Fruit fly (Drosophila melanogaster) Kc167 (cell line): Measurements from ENCODE around the gene Dad.

ENCODE experiments used
- Myc ChIP-seq: fragments of >200 bp; optimal IDR thresholded peaks from 2 replicates; lab custom pipeline; 2017; ENCODE audit warnings: missing external identifiers
- Sin3A ChIP-seq: fragments of >200 bp; optimal IDR thresholded peaks from 2 replicates; lab custom pipeline; 2018; ENCODE audit warnings: missing external identifiers
- h ChIP-seq: fragments of >200 bp; optimal IDR thresholded peaks from 3 replicates; lab custom pipeline; 2018; ENCODE audit warnings: missing external identifiers
- insv ChIP-seq: fragments of >200 bp; optimal IDR thresholded peaks from 3 replicates; lab custom pipeline; 2018; ENCODE audit warnings: missing external identifiers
- psq ChIP-seq: fragments of >200 bp; optimal IDR thresholded peaks from 2 replicates; lab custom pipeline; 2017; ENCODE audit warnings: missing external identifiers
- ttk ChIP-seq: sonication (Bioruptor generic); optimal IDR thresholded peaks from 2 replicates; lab custom pipeline; 2017; ENCODE audit warnings: missing external identifiers

Dad gene

DNA sequence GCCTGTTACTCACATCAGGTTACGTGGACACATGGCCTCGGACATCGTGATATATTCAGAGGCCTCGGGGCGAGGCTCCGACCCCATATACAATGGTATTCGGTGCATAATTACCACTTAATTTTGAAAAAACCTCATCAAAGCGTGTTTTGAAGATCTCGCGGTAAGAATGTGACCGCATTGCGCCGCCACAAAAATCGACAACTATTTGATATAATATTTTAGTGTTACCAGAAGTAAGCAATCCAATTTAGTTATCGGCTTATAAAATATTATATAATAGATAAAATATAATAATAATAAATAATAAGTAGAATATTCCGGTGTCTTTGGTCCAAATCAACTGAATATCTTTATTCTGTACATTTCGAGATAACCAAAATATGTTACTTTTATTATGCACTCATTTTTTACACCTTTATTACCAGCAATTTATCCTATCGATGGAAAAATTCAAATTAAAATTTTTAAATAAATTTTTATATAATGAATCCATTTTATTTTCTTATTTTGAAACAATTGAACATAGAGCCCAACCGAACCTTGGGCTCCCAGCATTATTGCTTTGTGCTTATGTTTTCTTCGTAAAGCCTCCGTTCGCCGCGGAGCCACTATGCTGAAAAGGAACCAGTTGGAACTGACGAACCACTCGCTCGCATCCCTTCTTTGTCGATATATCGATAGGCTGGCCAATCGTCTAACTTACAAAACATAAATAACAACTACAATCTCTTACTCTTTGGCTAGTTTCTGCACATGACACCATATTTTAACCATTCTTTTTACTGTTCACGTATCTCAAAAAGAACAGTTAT, 13.6 kb upstream of the Dad start, which contains the start of the genes CG18213 and Trm7-32:
Gene CG18213 (minus strand): TSS at position 211 of the 815 bp plus-strand sequence.
Gene Trm7-32 (plus strand): TSS at position 690 of the 815 bp plus-strand sequence.
- TF ChIP-seq h (lab: Kevin White, UChicago) (no peak), ttk (lab: Kevin White, UChicago) (no peak), Myc (lab: Kevin White, UChicago) (no peak)

DNA sequence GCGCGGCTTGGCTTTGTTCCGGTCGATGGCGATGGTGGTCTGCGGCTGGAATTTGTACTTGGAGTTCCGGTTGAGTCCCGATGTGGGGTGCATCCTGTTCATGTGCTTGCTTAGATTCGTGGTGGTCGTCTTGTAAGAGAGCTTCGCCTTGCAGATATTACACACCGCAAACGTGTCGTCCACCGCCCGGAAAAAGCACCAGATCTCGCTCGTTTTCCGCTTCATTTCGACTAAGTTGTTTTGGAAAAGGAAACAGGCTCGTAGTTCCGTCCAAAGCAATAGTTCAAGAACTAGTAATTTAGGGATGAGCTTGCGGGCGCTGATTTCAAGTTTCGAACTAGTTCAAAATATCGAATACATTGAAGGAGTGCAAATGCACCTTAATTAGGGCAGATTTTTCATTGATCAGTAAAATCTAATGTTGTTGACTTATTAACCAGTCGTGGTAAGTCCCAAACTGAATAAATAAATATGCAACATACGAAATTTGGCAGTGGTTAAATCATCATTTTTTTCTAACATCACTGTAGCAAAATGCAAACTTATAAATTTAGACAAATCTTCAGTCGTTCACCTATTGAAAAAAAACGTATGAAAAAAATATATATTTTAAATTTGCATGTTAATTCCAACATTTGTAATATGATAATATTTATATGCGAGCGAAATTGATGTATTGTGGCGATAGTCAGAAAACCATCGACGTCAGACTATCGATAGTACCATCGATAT, 10.8 kb upstream of the Dad start, which contains the start of the genes bdwf and Patr-1:
Gene bdwf (minus strand): TSS at position 299 of the 732 bp plus-strand sequence.
Gene Patr-1 (plus strand): TSS at position 727 of the 732 bp plus-strand sequence.
- TF ChIP-seq h (lab: Kevin White, UChicago) (no peak), Myc (lab: Kevin White, UChicago) (no peak), insv (lab: Kevin White, UChicago) (no peak), psq (no peak), Sin3A (lab: Kevin White, UChicago) (no peak)

DNA sequence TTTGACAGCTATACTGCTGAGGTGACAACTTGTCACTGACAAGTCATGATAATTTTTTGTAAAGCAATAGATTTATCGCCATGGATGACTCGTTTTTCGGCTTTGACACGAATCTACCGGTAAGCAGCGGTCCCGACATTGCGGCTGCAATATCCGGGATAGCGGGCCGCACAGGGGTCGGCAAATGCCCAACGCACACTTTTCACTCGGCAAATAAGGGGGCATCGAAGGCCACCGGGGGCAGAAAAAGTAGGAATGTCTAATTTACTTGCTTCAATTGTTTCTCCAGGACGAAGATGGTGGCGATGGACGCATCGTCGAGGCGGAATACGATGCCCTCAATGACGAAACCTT, 10.3 kb upstream of the Dad start:
- no peak for TF ChIP-seq ttk (lab: Kevin White, UChicago)
- no peak for TF ChIP-seq Sin3A (lab: Kevin White, UChicago)
- no peak for TF ChIP-seq h (lab: Kevin White, UChicago)
- no peak for TF ChIP-seq psq
- TF ChIP-seq insv (lab: Kevin White, UChicago) = no peak
- TF ChIP-seq Myc (lab: Kevin White, UChicago) = no peak

DNA sequence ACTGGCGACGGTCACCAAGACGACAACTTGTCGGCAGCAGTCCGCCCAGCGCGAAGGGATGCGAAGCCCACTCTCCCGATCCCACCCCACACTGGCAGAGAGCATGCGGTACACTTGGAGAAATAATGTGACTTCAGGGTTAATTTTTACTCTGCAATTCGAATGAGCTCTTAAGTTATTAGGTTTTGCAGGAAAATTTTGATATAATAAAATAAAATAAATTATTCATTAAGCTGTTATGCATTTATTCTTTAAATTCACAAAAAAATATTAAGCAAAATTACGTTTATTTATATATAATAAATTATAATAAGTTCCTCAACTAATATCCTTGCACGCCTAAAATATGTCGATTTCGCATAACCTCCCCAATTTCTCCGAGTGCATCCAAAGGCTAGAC, 4.9 kb upstream of the Dad start:
- TF ChIP-seq Sin3A (lab: Kevin White, UChicago) = no peak
- TF ChIP-seq Myc (lab: Kevin White, UChicago) = no peak

DNA sequence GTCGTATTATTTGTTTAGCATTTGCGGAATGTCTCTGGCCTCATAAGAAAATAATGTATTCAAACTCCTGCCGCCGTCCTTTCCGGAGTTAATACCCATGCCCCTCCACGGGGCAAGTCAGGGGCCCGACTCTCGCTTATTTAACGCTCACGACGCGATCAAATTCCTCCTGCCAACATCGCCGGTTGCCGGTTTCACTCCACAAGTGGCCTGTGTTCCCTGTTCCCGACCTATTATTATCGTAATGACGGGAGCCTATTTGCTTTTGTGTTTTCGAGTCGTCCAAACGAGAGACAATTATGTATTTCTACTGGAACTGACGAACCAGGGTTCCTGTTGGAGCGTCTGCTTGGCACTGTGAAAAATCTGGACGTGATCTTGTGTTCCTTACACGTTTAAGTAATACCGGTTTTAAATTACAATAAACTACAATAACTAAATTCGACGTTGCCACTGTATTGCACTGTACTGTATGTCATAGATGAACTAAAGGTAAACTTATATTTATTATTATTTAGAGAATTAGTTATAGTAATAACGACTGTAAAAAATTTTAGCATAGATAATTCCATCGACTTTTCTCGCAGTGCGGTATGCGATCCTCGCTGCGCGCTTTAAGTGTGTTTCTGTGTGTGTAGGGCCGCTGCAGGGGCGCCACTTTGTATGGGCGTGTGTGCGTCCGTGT, 1.2 kb upstream of the Dad start:
- TF ChIP-seq Sin3A (lab: Kevin White, UChicago) (no peak), ttk (lab: Kevin White, UChicago) (no peak), psq (no peak), Myc (lab: Kevin White, UChicago) (no peak), h (lab: Kevin White, UChicago) (no peak), insv (lab: Kevin White, UChicago) (no peak)

DNA sequence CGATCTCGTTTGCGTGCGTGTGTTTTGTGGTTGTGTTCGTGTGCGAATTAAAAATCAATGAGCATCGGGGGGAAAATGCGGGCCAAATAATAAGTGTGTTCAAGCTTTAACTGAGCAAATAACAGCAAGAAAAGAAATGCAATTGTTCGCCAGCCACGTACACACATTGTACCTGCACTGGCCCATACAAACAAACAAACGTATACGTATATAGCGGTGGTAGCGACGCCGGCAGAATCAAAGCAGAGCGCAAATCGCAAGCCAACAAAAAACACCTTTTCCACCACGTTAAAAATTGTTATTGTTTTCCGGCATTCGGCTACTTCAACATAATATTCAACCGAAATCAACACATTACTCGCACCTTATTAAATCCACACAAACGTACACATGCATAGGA, 721 bp downstream of the Dad start:
- TF ChIP-seq Sin3A (lab: Kevin White, UChicago) = no peak
- TF ChIP-seq insv (lab: Kevin White, UChicago) = no peak
- no peak for TF ChIP-seq h (lab: Kevin White, UChicago)
- no peak for TF ChIP-seq Myc (lab: Kevin White, UChicago)
- no peak for TF ChIP-seq psq
- TF ChIP-seq ttk (lab: Kevin White, UChicago) = no peak

DNA sequence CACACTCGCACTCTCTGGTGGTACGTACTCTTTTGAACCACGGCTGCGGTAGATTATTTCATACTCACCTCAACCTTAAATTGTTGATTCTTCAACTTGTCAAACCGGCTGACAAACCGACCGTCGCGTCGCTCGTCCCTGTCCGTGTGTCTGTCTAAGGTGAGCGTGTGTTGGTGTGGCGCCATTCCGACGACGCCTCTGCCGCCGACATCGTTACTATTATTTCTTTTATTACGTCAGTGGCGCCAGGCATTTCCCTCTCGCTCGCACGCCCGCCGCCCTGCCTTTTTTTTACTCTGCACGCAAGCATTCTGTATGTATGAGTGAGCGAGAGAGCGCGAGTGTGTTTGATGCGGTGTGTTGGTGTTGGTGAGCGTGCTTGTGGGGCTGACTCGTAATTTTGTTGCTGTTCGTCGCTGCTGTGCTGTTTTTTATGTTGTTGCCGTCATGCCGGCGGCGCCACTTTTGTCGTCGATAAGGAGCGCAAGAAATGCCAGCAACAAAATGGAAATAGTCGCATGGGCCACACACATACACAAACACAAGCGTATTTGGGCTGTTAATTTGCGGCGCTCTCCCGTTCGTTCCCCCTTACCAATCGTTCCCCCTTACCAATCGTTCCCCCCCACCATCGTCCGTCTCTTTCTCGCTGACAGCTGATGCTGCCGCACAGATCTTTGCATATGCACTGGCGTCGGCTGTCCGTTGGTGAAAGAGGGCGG, 2.5 kb downstream of the Dad start:
- TF ChIP-seq ttk (lab: Kevin White, UChicago) (no peak), insv (lab: Kevin White, UChicago) (no peak), Sin3A (lab: Kevin White, UChicago) (no peak), h (lab: Kevin White, UChicago) (no peak), Myc (lab: Kevin White, UChicago) (no peak), psq (no peak)

DNA sequence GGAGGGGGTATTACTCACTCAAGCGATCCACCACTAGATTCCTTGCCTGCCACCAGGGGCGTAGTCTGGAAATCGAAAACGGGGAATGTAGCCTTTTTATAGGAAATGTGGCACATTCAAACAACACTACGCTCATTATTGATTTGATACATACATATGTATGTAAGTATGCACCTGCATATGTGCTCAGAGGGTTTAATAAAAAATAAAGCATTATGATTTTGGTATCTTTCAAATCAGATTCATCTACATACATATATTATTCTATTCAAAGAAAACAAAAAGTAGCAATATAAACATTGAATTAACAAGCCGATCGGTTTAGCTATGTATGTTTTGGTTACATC, 3.1 kb downstream of the Dad start:
- TF ChIP-seq ttk (lab: Kevin White, UChicago) (no peak), Myc (lab: Kevin White, UChicago) (no peak)

DNA sequence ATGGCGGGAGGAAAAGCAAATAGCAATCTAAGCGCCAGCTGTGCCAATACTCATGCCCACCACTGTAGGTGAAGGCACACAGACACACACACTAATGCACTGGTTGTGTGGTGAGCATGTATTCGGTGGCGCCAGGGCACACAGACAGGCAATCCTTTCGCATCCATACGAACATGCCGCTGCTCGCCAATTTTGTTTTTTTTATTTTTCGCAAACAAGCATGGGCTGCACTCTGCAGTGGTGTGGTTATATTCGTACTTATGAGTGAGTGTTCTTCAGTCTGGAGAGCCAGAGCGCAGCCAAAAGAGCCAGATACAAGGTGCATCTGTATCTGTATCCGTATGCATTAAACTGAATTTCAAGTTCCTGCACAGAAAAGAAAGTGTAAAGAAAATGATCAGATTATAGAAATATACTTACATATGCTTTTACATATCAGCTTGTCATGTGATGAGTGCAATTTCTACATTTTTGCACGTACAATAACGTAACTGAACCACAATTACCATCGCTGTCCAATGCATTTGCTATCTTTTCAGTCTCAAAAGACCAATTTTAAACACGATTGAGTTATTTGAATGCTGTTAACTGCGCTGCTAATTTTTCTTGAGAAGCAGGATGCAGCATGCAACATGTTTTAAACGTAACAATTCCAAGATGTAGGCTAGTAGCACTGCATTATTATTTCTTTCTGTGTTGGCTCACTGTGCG, 5.4 kb downstream of the Dad start:
- TF ChIP-seq psq (no peak), h (lab: Kevin White, UChicago) (no peak), Sin3A (lab: Kevin White, UChicago) (no peak), ttk (lab: Kevin White, UChicago) (no peak), insv (lab: Kevin White, UChicago) (no peak)

DNA sequence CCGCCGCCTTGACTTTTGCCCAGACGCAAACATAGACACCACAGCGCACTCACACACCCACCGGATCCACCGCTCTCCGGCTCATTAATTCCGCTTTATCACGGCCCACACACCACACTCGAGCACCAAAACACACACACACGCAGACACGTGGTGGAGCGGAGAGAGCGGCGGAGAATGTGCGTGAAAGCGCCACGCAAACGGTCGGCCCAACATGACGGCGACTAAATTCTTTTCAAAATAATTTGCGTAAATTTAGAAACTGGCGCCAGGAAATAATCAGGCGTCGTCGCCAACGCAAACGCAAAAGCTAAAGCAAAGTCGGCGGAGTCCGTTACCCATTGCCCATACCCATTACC, 6.0 kb downstream of the Dad start:
- no peak for TF ChIP-seq Myc (lab: Kevin White, UChicago)
- no peak for TF ChIP-seq h (lab: Kevin White, UChicago)
- no peak for TF ChIP-seq insv (lab: Kevin White, UChicago)
- no peak for TF ChIP-seq ttk (lab: Kevin White, UChicago)
- no peak for TF ChIP-seq psq
- no peak for TF ChIP-seq Sin3A (lab: Kevin White, UChicago)

DNA sequence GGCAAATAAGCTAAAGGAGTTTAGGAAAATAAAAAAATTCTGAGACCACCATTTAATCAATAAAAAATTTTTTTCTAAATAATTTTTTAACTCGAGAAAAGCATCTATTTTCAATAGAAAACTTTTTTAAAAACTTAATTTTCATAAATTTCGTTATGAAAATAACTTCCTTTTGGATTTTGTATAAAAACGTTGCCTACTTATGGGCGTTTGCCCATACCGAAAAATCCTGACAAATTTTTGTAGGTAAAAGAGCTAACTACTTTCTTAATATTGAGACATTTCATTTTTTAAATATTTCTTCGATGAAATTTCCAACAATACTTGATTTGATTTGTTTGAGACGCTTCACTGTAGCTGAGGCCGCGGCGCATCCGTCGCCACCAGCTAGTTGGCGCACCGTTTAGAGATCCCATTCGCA, 6.4 kb downstream of the Dad start:
- no peak for TF ChIP-seq psq
